Worm (Caenorhabditis elegans): Measurements from ENCODE around the gene F53F4.11.

Gene F53F4.11

DNA sequence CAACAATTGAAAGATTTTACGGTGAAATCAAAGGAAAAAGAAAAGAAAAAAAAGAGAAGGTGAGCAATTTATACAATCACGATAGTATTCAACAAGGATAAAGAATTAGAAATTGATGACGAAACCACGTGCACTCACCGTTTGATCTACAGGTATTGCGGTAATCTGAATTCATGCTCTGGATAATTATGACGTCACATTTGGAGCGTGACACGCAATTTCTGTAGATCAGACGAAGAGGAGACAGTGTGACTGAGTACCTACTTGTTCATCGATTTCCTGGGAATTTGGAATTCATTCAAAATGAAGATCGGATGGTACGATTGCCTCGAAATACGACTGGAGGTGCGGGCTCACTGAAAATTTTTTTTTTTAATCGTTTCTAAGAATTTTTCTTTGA lies 26.0 kb downstream of the F53F4.11 start:
- TF ChIP-seq ztf-1 (GFP tag; conservative IDR thresholded peaks at IDR 0.05) (no peak), ama-1 (optimal IDR thresholded peaks at IDR 0.05) (no peak), sem-4 (tag; optimal IDR thresholded peaks at IDR 0.05) (no peak), zag-1 (tag; optimal IDR thresholded peaks at IDR 0.05) (no peak), nhr-129 (tag; optimal IDR thresholded peaks at IDR 0.05) (no peak)

DNA sequence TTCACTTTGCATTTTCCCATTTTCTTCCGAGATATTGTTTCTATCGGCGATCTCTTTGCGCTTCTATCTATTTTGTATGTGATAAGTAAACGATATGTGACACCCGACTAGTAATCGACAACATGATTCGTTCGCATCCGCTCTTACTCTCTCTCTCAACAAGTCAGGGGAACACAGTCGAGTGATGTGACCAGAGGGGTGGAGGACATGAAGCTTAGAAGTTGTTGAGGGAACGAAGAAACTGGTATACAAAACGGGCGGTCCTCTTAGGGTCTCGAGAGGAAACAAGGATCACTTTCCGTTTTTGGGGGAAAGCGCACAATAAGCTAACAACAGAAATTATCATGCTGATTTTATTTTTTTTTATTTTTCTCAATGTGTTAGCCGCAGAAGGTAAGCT lies 31.2 kb downstream of the F53F4.11 start, which contains the start of gene F53F4.4:
Gene F53F4.4 (plus strand): TSS at position 301 of the 400 bp plus-strand sequence.
- TF ChIP-seq C34F6.9 (tag; optimal IDR thresholded peaks at IDR 0.05) (no peak), skn-1 (tag; optimal IDR thresholded peaks at IDR 0.05) (no peak), fos-1 (tag; optimal IDR thresholded peaks at IDR 0.05) (no peak)

DNA sequence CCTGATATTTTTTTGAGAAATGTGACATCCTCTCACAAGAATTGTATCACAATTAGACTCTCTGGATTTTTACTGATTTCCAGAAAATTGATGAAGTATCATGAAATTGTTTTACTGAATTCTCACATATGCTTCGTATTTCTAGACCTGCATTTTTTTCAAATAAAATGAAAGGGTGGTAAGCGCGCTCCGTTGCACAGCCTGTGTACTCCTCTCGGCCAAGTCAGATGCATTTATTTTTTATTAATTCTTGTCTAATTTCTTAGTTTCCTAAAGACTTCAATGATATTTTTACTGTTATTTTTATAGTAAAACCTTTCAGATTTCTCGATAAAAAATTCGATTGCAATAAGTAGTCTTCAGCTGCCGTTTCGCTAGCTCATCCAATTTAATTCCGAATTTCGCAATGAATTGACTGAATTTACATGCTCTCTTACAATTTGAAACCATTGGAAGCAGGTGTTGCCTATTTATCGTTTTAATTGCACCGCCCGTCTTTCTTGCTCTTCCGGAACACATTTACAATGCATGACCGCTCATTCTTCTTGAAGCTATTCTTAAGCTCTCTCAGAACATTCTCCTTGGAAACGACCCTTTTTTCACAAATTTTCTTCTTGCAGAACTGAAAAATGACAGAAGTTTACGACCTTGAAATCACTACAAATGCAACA lies 32.7 kb downstream of the F53F4.11 start, which contains the start of gene tbcb-1:
Gene tbcb-1 (plus strand): TSS at position 621 of the 671 bp plus-strand sequence.
- TF ChIP-seq nhr-129 (tag; optimal IDR thresholded peaks at IDR 0.05) (no peak), nhr-25 (tag; optimal IDR thresholded peaks at IDR 0.05) (peak; percentile 35), unc-55 (GFP tag; optimal IDR thresholded peaks at IDR 0.05) (no peak), gmeb-1 (tag; optimal IDR thresholded peaks at IDR 0.05) (peak; percentile 35), C34F6.9 (tag; optimal IDR thresholded peaks at IDR 0.05) (peak; percentile 49), sma-3 (GFP tag; optimal IDR thresholded peaks at IDR 0.05) (peak; percentile 8), sma-9 (GFP tag; optimal IDR thresholded peaks at IDR 0.05) (peak; percentile 31), sma-9 (tag; optimal IDR thresholded peaks at IDR 0.05) (no peak), Y55F3AM.14 (GFP tag; optimal IDR thresholded peaks at IDR 0.05) (no peak), nhr-237 (tag; optimal IDR thresholded peaks at IDR 0.05) (no peak), lin-39 (tag; optimal IDR thresholded peaks at IDR 0.05) (no peak), lsy-2 (tag; optimal IDR thresholded peaks at IDR 0.05) (peak in 1 of 2 experiments; percentile 55)

DNA sequence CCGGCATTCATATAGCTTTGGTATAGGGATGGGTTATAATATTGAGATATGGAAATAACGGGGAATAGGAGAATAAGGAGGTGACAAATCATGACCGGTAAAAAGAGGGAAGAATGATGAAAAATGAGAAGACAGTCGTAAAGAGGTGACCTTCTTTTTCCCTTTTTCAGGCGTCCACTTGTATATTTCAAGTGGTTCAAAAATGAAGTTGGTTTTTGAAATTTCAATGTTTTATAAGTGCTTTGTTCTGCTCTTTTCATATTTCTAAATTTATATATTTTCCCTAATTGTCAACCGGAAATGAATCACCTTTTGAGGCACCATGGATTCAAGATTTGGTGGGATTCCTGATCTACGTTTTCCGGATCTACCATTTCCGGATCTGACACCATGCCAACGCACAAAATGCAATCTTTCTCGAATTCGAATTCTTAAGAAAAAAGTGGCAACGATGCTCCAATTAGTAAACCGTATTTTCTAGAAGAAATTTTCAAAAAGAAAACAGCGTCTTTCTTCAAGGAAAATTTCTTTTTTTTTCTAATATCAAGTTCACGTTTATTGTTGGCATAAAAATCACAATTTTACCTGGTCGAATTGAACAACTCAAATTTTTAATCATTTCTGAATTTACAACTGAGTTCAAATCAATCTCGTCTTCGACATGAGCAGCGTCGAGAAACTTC lies 34.7 kb downstream of the F53F4.11 start, which contains the start of the genes F53F4.2 and F53F4.18:
Gene F53F4.2 (minus strand): TSS at position 101 of the 683 bp plus-strand sequence.
Gene F53F4.18 (plus strand): TSS at position 633 of the 683 bp plus-strand sequence.
- no peak for TF ChIP-seq peb-1 (tag; optimal IDR thresholded peaks at IDR 0.05)
- no peak for TF ChIP-seq ztf-1 (GFP tag; conservative IDR thresholded peaks at IDR 0.05)
- TF ChIP-seq crh-2 (tag; optimal IDR thresholded peaks at IDR 0.05), result no peak
- TF ChIP-seq nhr-129 (tag; optimal IDR thresholded peaks at IDR 0.05), result no peak
- no peak for TF ChIP-seq alr-1 (tag; optimal IDR thresholded peaks at IDR 0.05)
- TF ChIP-seq lin-11 (tag; optimal IDR thresholded peaks at IDR 0.05), result no peak
- no peak for TF ChIP-seq fos-1 (tag; optimal IDR thresholded peaks at IDR 0.05)
- TF ChIP-seq nhr-21 (tag; optimal IDR thresholded peaks at IDR 0.05), result no peak
- TF ChIP-seq snpc-4 (tag; optimal IDR thresholded peaks at IDR 0.05), result no peak
- no peak for TF ChIP-seq ceh-16 (tag; optimal IDR thresholded peaks at IDR 0.05)
- TF ChIP-seq unc-55 (GFP tag; optimal IDR thresholded peaks at IDR 0.05), result no peak
- no peak for TF ChIP-seq lin-39 (tag; optimal IDR thresholded peaks at IDR 0.05)

DNA sequence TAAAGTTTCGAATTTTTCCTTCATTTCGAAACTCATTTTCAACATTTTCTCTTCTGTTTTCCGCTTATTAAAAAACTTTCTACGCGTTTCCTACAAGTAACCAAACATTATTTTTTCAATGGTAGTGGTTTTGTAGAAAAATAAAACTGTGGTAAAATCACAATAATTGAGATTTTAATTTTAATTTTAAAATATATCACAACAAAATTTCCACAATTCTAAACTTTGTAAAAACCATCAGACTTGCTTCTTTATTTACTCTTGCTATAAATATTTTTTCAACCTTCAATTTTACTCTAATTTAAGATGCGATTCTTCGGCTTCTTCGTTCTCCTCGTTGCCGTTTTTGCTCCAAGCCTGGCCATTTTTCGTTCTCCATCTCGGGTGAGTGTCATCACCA lies 36.4 kb downstream of the F53F4.11 start, which contains the start of gene F53F4.17:
Gene F53F4.17 (plus strand): TSS at position 301 of the 400 bp plus-strand sequence.
- TF ChIP-seq F13H6.1 (tag; optimal IDR thresholded peaks at IDR 0.05), result no peak
- no peak for TF ChIP-seq nhr-11 (tag; optimal IDR thresholded peaks at IDR 0.05)
- no peak for TF ChIP-seq nhr-129 (tag; optimal IDR thresholded peaks at IDR 0.05)
- no peak for TF ChIP-seq sma-3 (GFP tag; optimal IDR thresholded peaks at IDR 0.05)
- TF ChIP-seq fos-1 (tag; optimal IDR thresholded peaks at IDR 0.05), result no peak
- TF ChIP-seq lsy-2 (tag; optimal IDR thresholded peaks at IDR 0.05), result no peak
- TF ChIP-seq lin-13 (GFP tag; optimal IDR thresholded peaks at IDR 0.05), result no peak
- no peak for TF ChIP-seq nhr-10 (tag; optimal IDR thresholded peaks at IDR 0.05)
- TF ChIP-seq aly-2 (tag; optimal IDR thresholded peaks at IDR 0.05), result no peak
- no peak for TF ChIP-seq gmeb-1 (tag; optimal IDR thresholded peaks at IDR 0.05)
- TF ChIP-seq ama-1 (optimal IDR thresholded peaks at IDR 0.05), result no peak
- TF ChIP-seq alr-1 (tag; optimal IDR thresholded peaks at IDR 0.05), result no peak
- TF ChIP-seq elt-3 (tag; optimal IDR thresholded peaks at IDR 0.05), result no peak
- TF ChIP-seq mdl-1 (tag; optimal IDR thresholded peaks at IDR 0.05), result no peak
- no peak for TF ChIP-seq ceh-16 (tag; optimal IDR thresholded peaks at IDR 0.05)
- TF ChIP-seq unc-62 (GFP tag; optimal IDR thresholded peaks at IDR 0.05), result no peak
- TF ChIP-seq dmd-4 (tag; optimal IDR thresholded peaks at IDR 0.05), result no peak
- no peak for TF ChIP-seq elt-1 (tag; optimal IDR thresholded peaks at IDR 0.05)
